Worm (Caenorhabditis elegans) whole organism, mixed stage, embryonic: ENCODE measurements around the gene F59B10.4.

Experiments used
- ceh-43 ChIP-seq: fragments of 200-800 bp; sonication (Bioruptor generic); optimal IDR thresholded peaks from 2 replicates; lab custom pipeline; 2018; ENCODE audit warnings: mild to moderate bottlenecking, missing genetic modification characterization, moderate library complexity, missing compliant biosample characterization
- ceh-83 ChIP-seq: fragments of 200-800 bp; sonication (Bioruptor generic); optimal IDR thresholded peaks from 2 replicates; lab custom pipeline; 2018; ENCODE audit warnings: mild to moderate bottlenecking, missing genetic modification characterization, missing compliant biosample characterization
- cnd-1 ChIP-seq: fragments of 200-800 bp; sonication (Bioruptor generic); optimal IDR thresholded peaks from 2 replicates; lab custom pipeline; 2018; ENCODE audit warnings: mild to moderate bottlenecking, missing genetic modification characterization, missing compliant biosample characterization
- flh-1 ChIP-seq: fragments of 200-800 bp; sonication (Bioruptor generic); optimal IDR thresholded peaks from 2 replicates; lab custom pipeline; 2018; ENCODE audit warnings: mild to moderate bottlenecking, missing genetic modification characterization, moderate library complexity, missing compliant biosample characterization
- mab-5 ChIP-seq: fragments of 150-350 bp; optimal IDR thresholded peaks from 2 replicates; lab custom pipeline; 2014; ENCODE audit warnings: missing biosample characterization, missing genetic modification characterization
- nhr-12 ChIP-seq: fragments of 150-350 bp; optimal IDR thresholded peaks from 2 replicates; lab custom pipeline; 2014; ENCODE audit warnings: missing biosample characterization, missing genetic modification characterization
- snpc-4 ChIP-seq: fragments of 150-350 bp; optimal IDR thresholded peaks from 2 replicates; lab custom pipeline; 2014; ENCODE audit warnings: missing biosample characterization, missing genetic modification characterization
- sptf-1 ChIP-seq: sonication (generic microtip); optimal IDR thresholded peaks from 2 replicates; lab custom pipeline; 2017; ENCODE audit warnings: mild to moderate bottlenecking, missing genetic modification characterization, moderate library complexity, missing compliant biosample characterization
- unc-39 ChIP-seq: fragments of 150-350 bp; optimal IDR thresholded peaks from 2 replicates; lab custom pipeline; 2014; ENCODE audit warnings: missing biosample characterization, missing genetic modification characterization
- unc-62 ChIP-seq: fragments of 150-350 bp; optimal IDR thresholded peaks from 2 replicates; lab custom pipeline; 2014; ENCODE audit warnings: missing biosample characterization, missing genetic modification reagents, missing genetic modification characterization
- zip-8 ChIP-seq: fragments of 150-350 bp; optimal IDR thresholded peaks from 2 replicates; lab custom pipeline; 2014; ENCODE audit warnings: missing biosample characterization, missing genetic modification characterization
- ztf-11 ChIP-seq: fragments of 150-350 bp; optimal IDR thresholded peaks from 2 replicates; lab custom pipeline; 2014; ENCODE audit warnings: missing biosample characterization, missing genetic modification characterization

DNA sequence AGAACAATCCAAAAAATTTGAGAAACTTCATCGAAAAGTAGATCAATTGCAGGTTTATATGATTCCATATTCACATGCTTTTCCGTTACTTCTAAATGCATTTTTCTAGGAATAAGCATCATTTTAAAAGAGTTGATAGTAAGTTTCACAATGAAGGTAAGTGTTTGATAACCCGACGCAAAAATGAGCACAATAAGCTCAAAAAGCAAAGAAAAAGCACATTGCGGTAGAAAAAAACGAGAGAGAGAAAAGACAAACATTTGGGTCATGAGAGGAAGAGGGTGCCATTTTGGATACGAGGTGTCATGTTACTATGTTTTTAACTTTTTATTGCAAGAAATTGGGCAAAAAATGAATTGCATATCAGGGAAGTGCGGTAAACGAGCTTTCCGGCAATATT is 5.5 kb upstream of the F59B10.4 start, which contains the start of gene F59B10.6:
- TF ChIP-seq snpc-4, result no peak
- TF ChIP-seq unc-62 (GFP tag; lab: Kevin White, UChicago), result no peak
- no peak for TF ChIP-seq unc-39 (tag; lab: Kevin White, UChicago)
- TF ChIP-seq cnd-1 (tag; lab: Kevin White, UChicago), result no peak
- TF ChIP-seq sptf-1, result no peak
- TF ChIP-seq zip-8 (tag; lab: Kevin White, UChicago), result no peak
- no peak for TF ChIP-seq nhr-12 (tag; lab: Kevin White, UChicago)
- no peak for TF ChIP-seq ztf-11
- TF ChIP-seq ceh-83, result no peak
- no peak for TF ChIP-seq flh-1 (GFP tag; lab: Kevin White, UChicago)
- TF ChIP-seq ceh-43 (GFP tag; lab: Kevin White, UChicago), result no peak
- TF ChIP-seq mab-5 (tag; lab: Kevin White, UChicago), result no peak
